Worm (Caenorhabditis elegans): ENCODE measurements around the gene arrd-5.

ce11 chrII:9797664-9798063, 37.4 kb upstream of the arrd-5 start, which contains the start of gene cyp-13A4:
- TF ChIP-seq lin-13 (GFP tag; optimal IDR thresholded peaks at IDR 0.05): no peak
- TF ChIP-seq attf-4 (tag; optimal IDR thresholded peaks at IDR 0.05): no peak
- TF ChIP-seq ZK337.2 (GFP tag; IDR thresholded peaks at IDR 0.05): no peak
